Worm (Caenorhabditis elegans): ENCODE results near the gene Y47D7A.11.
A peak's percentile ranks its signal among the peaks of the same experiment; 100 is the strongest.

Gene Y47D7A.11

ce11 chrV:4447637-4448036 is 19.5 kb upstream of the Y47D7A.11 start (continued):
- TF ChIP-seq mxl-3 (GFP tag; optimal IDR thresholded peaks at IDR 0.05) (no peak), vab-7 (GFP tag; IDR thresholded peaks at IDR 0.05) (no peak), Y105C5A.15 (GFP tag; IDR thresholded peaks at IDR 0.05) (no peak), unc-62 (GFP tag; optimal IDR thresholded peaks at IDR 0.05 in 1 of 2) (no peak), unc-62 (tag; optimal IDR thresholded peaks at IDR 0.05) (no peak), lin-38 (GFP tag; IDR thresholded peaks at IDR 0.05) (peak; percentile 63; the same call in 1 of the 2 replicates), snpc-4 (tag; optimal IDR thresholded peaks at IDR 0.05) (no peak), jun-1 (tag; optimal IDR thresholded peaks at IDR 0.05) (no peak), nhr-111 (GFP tag; optimal IDR thresholded peaks at IDR 0.05) (no peak), fos-1 (tag; optimal IDR thresholded peaks at IDR 0.05) (no peak), nhr-77 (tag; optimal IDR thresholded peaks at IDR 0.05) (no peak), rbr-2 (tag; optimal IDR thresholded peaks at IDR 0.05) (no peak), nhr-48 (tag; optimal IDR thresholded peaks at IDR 0.05) (no peak), egl-43 (GFP tag; IDR thresholded peaks at IDR 0.05) (no peak), dpl-1 (GFP tag; optimal IDR thresholded peaks at IDR 0.05) (no peak)

- TF ChIP-seq aha-1 (tag) (peak; percentile 25), duxl-1 (tag; optimal IDR thresholded peaks at IDR 0.05; ENCODE audit: poor library complexity) (no peak), unc-62 (GFP tag; optimal IDR thresholded peaks at IDR 0.05 in 1 of 2) (peak in 1 of 2 experiments; percentile 92), unc-62 (tag; optimal IDR thresholded peaks at IDR 0.05) (no peak), dmd-6 (GFP tag; IDR thresholded peaks at IDR 0.05) (peak; percentile 20; the same call in 1 of the 2 replicates), nhr-77 (tag; optimal IDR thresholded peaks at IDR 0.05) (peak; percentile 20), saeg-2 (GFP tag; IDR thresholded peaks at IDR 0.05) (no peak), pqm-1 (tag; optimal IDR thresholded peaks at IDR 0.05) (peak; percentile 68), nhr-28 (tag; optimal IDR thresholded peaks at IDR 0.05) (peak; percentile 58), nhr-41 (GFP tag; IDR thresholded peaks at IDR 0.05) (no peak), lin-39 (tag; optimal IDR thresholded peaks at IDR 0.05) (no peak)
These were observed 14.8 kb upstream of the Y47D7A.11 start, which contains the start of gene rft-1 for ce11 chrV:4442749-4443381. rft-1 (minus strand) TSS chrV:4443223.

ce11 chrV:4437215-4437614 is 9.1 kb upstream of the Y47D7A.11 start:
- TF ChIP-seq unc-62 (GFP tag; optimal IDR thresholded peaks at IDR 0.05 in 1 of 2) (peak in 1 of 2 experiments; percentile 84), unc-62 (tag; optimal IDR thresholded peaks at IDR 0.05) (no peak), nhr-42 (GFP tag; IDR thresholded peaks at IDR 0.05) (no peak)

- TF ChIP-seq R02D3.7 (tag; optimal IDR thresholded peaks at IDR 0.05) (no peak), lin-38 (GFP tag; IDR thresholded peaks at IDR 0.05) (0 out of 2 replicates have a peak, but pooled peaks have one; percentile 17), lin-39 (tag; optimal IDR thresholded peaks at IDR 0.05) (no peak), madf-5 (GFP tag; IDR thresholded peaks at IDR 0.05) (no peak), fos-1 (tag; optimal IDR thresholded peaks at IDR 0.05) (no peak), set-16 (GFP tag; IDR thresholded peaks at IDR 0.05) (peak; percentile 96), unc-39 (tag; optimal IDR thresholded peaks at IDR 0.05) (no peak)
These were observed 7.4 kb upstream of the Y47D7A.11 start, which contains the start of gene Y47D7A.13 for ce11 chrV:4435411-4435981. Y47D7A.13 (minus strand) TSS chrV:4435927.

- no peak for TF ChIP-seq daf-8 (GFP tag; IDR thresholded peaks at IDR 0.05)
- TF ChIP-seq daf-16 (GFP tag; optimal IDR thresholded peaks at IDR 0.05): no peak
- no peak for TF ChIP-seq daf-16 (tag; optimal IDR thresholded peaks at IDR 0.05)
- peak; percentile 82 for TF ChIP-seq aha-1 (tag)
- no peak for TF ChIP-seq nhr-11 (tag; optimal IDR thresholded peaks at IDR 0.05)
- peak; percentile 96 for TF ChIP-seq set-16 (GFP tag; IDR thresholded peaks at IDR 0.05)
- no peak for TF ChIP-seq skn-1 (tag; optimal IDR thresholded peaks at IDR 0.05)
- TF ChIP-seq ceh-32 (tag; optimal IDR thresholded peaks at IDR 0.05; ENCODE audit: poor library complexity): no peak
- TF ChIP-seq dmd-9 (GFP tag; IDR thresholded peaks at IDR 0.05): no peak
- no peak for TF ChIP-seq nhr-237 (tag; optimal IDR thresholded peaks at IDR 0.05)
- TF ChIP-seq nhr-102 (tag; optimal IDR thresholded peaks at IDR 0.05): no peak
- TF ChIP-seq mxl-2 (GFP tag; conservative IDR thresholded peaks at IDR 0.05): no peak
- no peak for TF ChIP-seq hif-1 (tag; optimal IDR thresholded peaks at IDR 0.05)
- TF ChIP-seq snpc-4 (tag; optimal IDR thresholded peaks at IDR 0.05): no peak
- no peak for TF ChIP-seq mep-1 (tag; optimal IDR thresholded peaks at IDR 0.05)
- 0 out of 2 replicates have a peak, but pooled peaks have one; percentile 45 for TF ChIP-seq dmd-8 (GFP tag; IDR thresholded peaks at IDR 0.05)
- no peak for TF ChIP-seq F26F4.8 (GFP tag; conservative IDR thresholded peaks at IDR 0.05)
These were observed 4.7 kb upstream of the Y47D7A.11 start, which contains the start of gene Y47D7A.15 for ce11 chrV:4432783-4433237. Y47D7A.15 (minus strand) TSS chrV:4433187.

All from whole organism, L4 larva.